Worm (Caenorhabditis elegans): Measurements from ENCODE around the gene srh-27.

The srh-27 gene

DNA sequence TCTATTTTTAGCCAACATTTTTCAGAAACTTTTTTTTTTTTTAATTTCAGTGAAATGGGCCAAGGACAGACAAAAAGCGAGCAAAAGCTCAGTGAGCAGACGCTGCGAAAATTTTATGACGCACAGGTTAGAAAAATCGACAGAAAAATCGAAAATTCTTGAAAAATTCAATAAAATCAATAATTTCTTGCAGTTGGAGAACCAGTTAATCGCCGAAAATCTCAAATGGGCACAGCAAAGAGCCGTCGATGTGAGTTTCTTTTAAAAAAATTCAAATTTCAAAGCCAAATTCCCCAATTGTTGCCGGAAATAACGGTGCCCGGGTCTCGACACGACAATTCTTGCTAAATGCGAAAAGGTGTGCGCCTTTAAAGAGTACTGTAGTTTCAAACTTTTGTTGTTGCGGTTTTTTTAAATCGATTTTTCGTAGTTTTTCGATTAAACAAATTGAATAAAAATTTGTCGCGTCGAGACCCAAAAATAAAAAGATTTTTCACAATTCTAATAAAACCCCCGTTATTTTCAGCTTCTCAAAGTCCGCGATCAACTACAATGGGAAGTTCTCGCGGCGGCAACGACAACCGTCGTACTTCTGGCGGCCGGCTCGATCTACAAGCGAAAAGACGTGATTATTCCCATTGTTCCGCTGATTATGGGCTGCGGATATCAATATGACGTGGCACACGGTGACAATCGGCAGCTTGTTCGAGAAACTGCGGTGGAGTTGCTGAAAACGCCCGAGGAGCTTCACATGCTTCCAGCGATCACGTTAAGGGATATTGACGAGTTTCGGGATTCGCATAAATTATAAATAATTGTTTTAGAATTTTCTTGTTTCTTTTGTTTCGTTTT, 12.5 kb downstream of the srh-27 start, which contains the start of gene tag-280:
Gene tag-280 (plus strand): TSS at position 51 of the 852 bp plus-strand sequence.
- TF ChIP-seq eyg-1 (tag; optimal IDR thresholded peaks at IDR 0.05) (no peak), fkh-10 (GFP tag; optimal IDR thresholded peaks at IDR 0.05) (no peak)

DNA sequence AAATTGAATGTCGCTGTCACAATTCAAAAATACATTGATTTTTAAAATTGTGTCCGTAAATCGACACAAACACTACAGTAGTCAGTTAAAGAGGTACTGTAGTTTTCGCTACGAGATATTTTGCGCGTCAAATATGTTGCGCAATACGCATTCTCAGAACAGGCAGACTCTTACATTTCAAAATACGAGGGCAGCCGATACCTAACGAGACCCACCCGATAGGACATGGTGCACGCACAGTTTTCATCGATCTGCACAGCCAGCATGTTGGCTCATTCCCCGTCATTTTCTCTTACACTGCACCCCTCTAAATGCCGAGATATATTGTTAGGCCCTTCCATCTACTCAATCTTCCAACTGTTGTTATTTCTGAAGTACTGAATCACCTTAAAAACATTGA, 13.9 kb downstream of the srh-27 start, which contains the start of gene F15A4.2:
Gene F15A4.2 (plus strand): TSS at position 301 of the 400 bp plus-strand sequence.
- TF ChIP-seq ceh-22 (tag; optimal IDR thresholded peaks at IDR 0.05): no peak
- no peak for TF ChIP-seq dmd-4 (tag; optimal IDR thresholded peaks at IDR 0.05; ENCODE audit: borderline replicate concordance)
- TF ChIP-seq ceh-19 (GFP tag; optimal IDR thresholded peaks at IDR 0.05): no peak
- TF ChIP-seq ttx-3 (tag; optimal IDR thresholded peaks at IDR 0.05): no peak
- TF ChIP-seq ceh-31 (tag; optimal IDR thresholded peaks at IDR 0.05): no peak
- TF ChIP-seq ahr-1 (tag; optimal IDR thresholded peaks at IDR 0.05): no peak
- TF ChIP-seq tbx-7 (tag; optimal IDR thresholded peaks at IDR 0.05): no peak
- no peak for TF ChIP-seq pha-4 (tag; optimal IDR thresholded peaks at IDR 0.05)
- TF ChIP-seq hlh-8 (tag; optimal IDR thresholded peaks at IDR 0.05): no peak
- no peak for TF ChIP-seq ceh-30 (tag; optimal IDR thresholded peaks at IDR 0.05)

DNA sequence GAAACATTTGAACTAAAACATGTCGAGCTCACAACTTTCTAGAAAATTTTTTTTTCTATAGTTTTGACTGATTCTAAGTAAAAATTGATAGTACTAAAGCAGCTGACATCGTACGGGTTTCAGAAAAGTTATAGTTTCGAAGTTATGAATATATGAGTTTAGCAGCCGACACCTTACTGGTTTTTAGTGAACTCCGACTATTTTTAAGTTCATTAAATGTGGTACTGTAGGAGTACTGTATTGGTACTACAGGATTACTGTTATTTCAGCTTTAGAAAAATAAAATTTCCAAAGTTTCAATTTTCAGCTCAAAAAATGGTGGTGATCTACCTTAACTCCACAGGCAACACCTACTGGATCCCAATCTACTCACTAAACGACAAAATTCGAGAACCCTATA, 17.2 kb downstream of the srh-27 start, which contains the start of gene sre-37:
Gene sre-37 (plus strand): TSS at position 301 of the 400 bp plus-strand sequence.
- no peak for TF ChIP-seq pax-1 (tag; optimal IDR thresholded peaks at IDR 0.05)
- no peak for TF ChIP-seq nfya-1 (tag; optimal IDR thresholded peaks at IDR 0.05)
- TF ChIP-seq che-1 (tag; optimal IDR thresholded peaks at IDR 0.05): no peak
- TF ChIP-seq nhr-11 (tag; optimal IDR thresholded peaks at IDR 0.05): no peak
- TF ChIP-seq fax-1 (tag; optimal IDR thresholded peaks at IDR 0.05): no peak
- no peak for TF ChIP-seq pha-4 (tag; optimal IDR thresholded peaks at IDR 0.05)
- TF ChIP-seq syd-9 (tag; optimal IDR thresholded peaks at IDR 0.05): no peak
- TF ChIP-seq ceh-22 (tag; optimal IDR thresholded peaks at IDR 0.05): no peak
- no peak for TF ChIP-seq unc-42 (tag; optimal IDR thresholded peaks at IDR 0.05)
- TF ChIP-seq rnt-1 (tag; optimal IDR thresholded peaks at IDR 0.05): no peak
- no peak for TF ChIP-seq unc-55 (GFP tag; optimal IDR thresholded peaks at IDR 0.05)
- TF ChIP-seq mec-3 (tag; optimal IDR thresholded peaks at IDR 0.05; ENCODE audit: borderline replicate concordance): no peak
- no peak for TF ChIP-seq hlh-8 (tag; optimal IDR thresholded peaks at IDR 0.05)
- TF ChIP-seq hlh-30 (tag; optimal IDR thresholded peaks at IDR 0.05; ENCODE audit: insufficient read depth): no peak
- TF ChIP-seq pha-2 (tag; optimal IDR thresholded peaks at IDR 0.05): no peak
- TF ChIP-seq tbx-2 (tag; optimal IDR thresholded peaks at IDR 0.05): no peak
- no peak for TF ChIP-seq odd-2 (tag; optimal IDR thresholded peaks at IDR 0.05)

DNA sequence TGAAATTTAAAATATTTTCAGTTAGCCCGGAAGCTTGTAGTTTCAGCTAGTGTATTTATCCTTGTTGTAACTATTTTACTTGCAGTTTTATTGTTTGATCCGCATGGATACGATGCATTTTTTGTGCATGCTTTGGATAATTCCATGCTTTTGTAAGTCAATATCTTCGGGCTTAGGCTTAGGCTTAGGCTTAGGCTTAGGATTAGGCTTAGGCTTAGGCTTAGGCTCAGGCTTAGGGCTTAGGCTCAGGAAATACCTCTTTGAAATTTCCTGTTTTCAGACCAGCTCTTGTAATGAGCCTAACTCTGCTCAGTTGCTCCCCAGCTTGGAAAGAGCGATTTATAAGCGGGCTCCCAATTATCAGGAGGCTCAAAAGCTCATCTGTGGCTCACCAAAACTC, 18.7 kb downstream of the srh-27 start, which contains the start of gene srg-16:
Gene srg-16 (plus strand): TSS at position 87 of the 400 bp plus-strand sequence.
- TF ChIP-seq C08G9.2 (tag; optimal IDR thresholded peaks at IDR 0.05) (no peak), pqm-1 (tag; optimal IDR thresholded peaks at IDR 0.05) (no peak), tbx-2 (tag; optimal IDR thresholded peaks at IDR 0.05) (no peak), dve-1 (tag; optimal IDR thresholded peaks at IDR 0.05) (peak; percentile 55), ahr-1 (tag; optimal IDR thresholded peaks at IDR 0.05) (no peak), pros-1 (tag; optimal IDR thresholded peaks at IDR 0.05) (no peak)

DNA sequence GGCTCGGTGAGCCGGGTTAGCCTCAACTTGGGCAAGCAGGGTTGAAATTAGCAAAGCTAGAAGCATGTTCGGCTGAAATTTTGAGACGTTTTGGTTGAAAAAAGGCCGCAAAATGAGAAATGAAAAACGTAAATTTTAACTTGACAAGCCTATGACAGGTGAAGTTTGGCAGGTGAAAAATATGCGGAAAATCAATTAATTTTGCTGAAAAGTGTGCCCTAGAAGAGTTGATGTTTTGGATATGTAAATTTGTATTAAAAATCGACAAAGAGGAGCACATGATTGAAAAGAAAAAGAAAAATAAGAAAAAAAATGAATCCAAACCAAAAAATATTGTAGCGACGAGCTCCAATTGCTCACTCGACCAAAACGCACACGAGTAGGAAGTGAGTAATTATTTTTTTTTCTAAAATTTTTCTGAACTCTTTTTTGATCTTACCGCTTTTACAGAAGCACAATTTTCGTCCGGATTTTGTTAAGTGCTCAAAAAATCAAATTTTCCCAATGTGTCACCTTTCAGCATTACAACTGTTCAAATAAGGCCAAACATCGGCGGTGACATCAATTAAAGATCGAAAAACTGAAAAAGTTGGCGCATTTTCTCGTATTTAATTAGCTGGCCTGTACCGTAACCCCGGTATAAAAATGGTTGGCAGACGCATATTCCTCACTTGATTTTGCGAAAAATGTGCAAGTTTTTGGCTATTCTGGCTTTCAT, 23.0 kb downstream of the srh-27 start, which contains the start of the genes F15A4.5 and phat-8:
Gene F15A4.5 (minus strand): TSS at position 101 of the 718 bp plus-strand sequence.
Gene phat-8 (plus strand): TSS at position 668 of the 718 bp plus-strand sequence.
- TF ChIP-seq elt-2 (tag; optimal IDR thresholded peaks at IDR 0.05) (no peak), rnt-1 (tag; optimal IDR thresholded peaks at IDR 0.05) (no peak), ceh-30 (tag; optimal IDR thresholded peaks at IDR 0.05) (no peak), sox-4 (tag; optimal IDR thresholded peaks at IDR 0.05) (no peak), eyg-1 (tag; optimal IDR thresholded peaks at IDR 0.05) (no peak), T23F11.4 (GFP tag; optimal IDR thresholded peaks at IDR 0.05) (no peak), sox-2 (GFP tag; IDR thresholded peaks at IDR 0.05) (no peak), hlh-15 (tag; optimal IDR thresholded peaks at IDR 0.05) (no peak), tbx-7 (tag; optimal IDR thresholded peaks at IDR 0.05) (no peak), hlh-8 (tag; optimal IDR thresholded peaks at IDR 0.05) (no peak), C08G9.2 (tag; optimal IDR thresholded peaks at IDR 0.05) (no peak), che-1 (tag; optimal IDR thresholded peaks at IDR 0.05) (no peak), pag-3 (tag; optimal IDR thresholded peaks at IDR 0.05; ENCODE audit: borderline replicate concordance) (no peak), dmd-4 (tag; optimal IDR thresholded peaks at IDR 0.05; ENCODE audit: borderline replicate concordance) (no peak), syd-9 (tag; optimal IDR thresholded peaks at IDR 0.05) (no peak), ceh-24 (tag; optimal IDR thresholded peaks at IDR 0.05) (no peak), F13H6.1 (tag; optimal IDR thresholded peaks at IDR 0.05) (no peak), lin-11 (tag; optimal IDR thresholded peaks at IDR 0.05) (no peak), hlh-13 (GFP tag; optimal IDR thresholded peaks at IDR 0.05) (no peak), pros-1 (tag; optimal IDR thresholded peaks at IDR 0.05) (no peak)
